Fruit fly (Drosophila melanogaster) whole organism, adult: ENCODE results near the gene CG4328.
A peak's percentile ranks its signal among the peaks of the same experiment; 100 is the strongest.

Experiments used
- CG11617 ChIP-seq: fragments of 200-800 bp; sonication (Bioruptor generic); optimal IDR thresholded peaks from 2 replicates; lab custom pipeline; 2017; ENCODE audit warnings: mild to moderate bottlenecking, missing biosample characterization, missing genetic modification reagents, missing genetic modification characterization
- CG12768 ChIP-seq: fragments of 200-800 bp; sonication (Bioruptor generic); optimal IDR thresholded peaks from 2 replicates; lab custom pipeline; 2017; ENCODE audit warnings: missing biosample characterization, missing genetic modification characterization, mild to moderate bottlenecking, moderate library complexity, missing genetic modification reagents
- CG14711 ChIP-seq: fragments of 200-800 bp; sonication (Bioruptor generic); optimal IDR thresholded peaks from 2 replicates; lab custom pipeline; 2018; ENCODE audit warnings: missing biosample characterization, mild to moderate bottlenecking, missing genetic modification characterization, moderate library complexity
- CG1620 ChIP-seq: fragments of 200-800 bp; sonication (Bioruptor generic); optimal IDR thresholded peaks from 2 replicates; lab custom pipeline; 2016; ENCODE audit warnings: missing biosample characterization, missing genetic modification characterization
- CG33017 ChIP-seq: fragments of 200-800 bp; sonication (Bioruptor generic); optimal IDR thresholded peaks from 2 replicates; lab custom pipeline; 2018; ENCODE audit warnings: missing biosample characterization, mild to moderate bottlenecking, missing genetic modification characterization, moderate library complexity
- CG5204 ChIP-seq: fragments of 200-800 bp; sonication (Bioruptor generic); optimal IDR thresholded peaks from 2 replicates; lab custom pipeline; 2016; ENCODE audit warnings: missing biosample characterization, missing genetic modification characterization
- CG7045 ChIP-seq: fragments of 200-800 bp; sonication (Bioruptor generic); optimal IDR thresholded peaks from 2 replicates; lab custom pipeline; 2017; ENCODE audit warnings: missing biosample characterization, mild to moderate bottlenecking, missing genetic modification characterization
- CG7101 ChIP-seq: fragments of 200-800 bp; sonication (Bioruptor generic); optimal IDR thresholded peaks from 2 replicates; lab custom pipeline; 2018; ENCODE audit warnings: missing biosample characterization, mild to moderate bottlenecking, missing genetic modification characterization, moderate library complexity
- Clk ChIP-seq: fragments of 200-800 bp; sonication (Bioruptor generic); optimal IDR thresholded peaks from 2 replicates; lab custom pipeline; 2017; ENCODE audit warnings: missing biosample characterization, missing genetic modification characterization
- Crg-1 ChIP-seq: fragments of 200-800 bp; sonication (Bioruptor generic); optimal IDR thresholded peaks from 2 replicates; lab custom pipeline; 2016; ENCODE audit warnings: missing biosample characterization, missing genetic modification characterization
- Hr96 ChIP-seq: fragments of 200-800 bp; sonication (Bioruptor generic); optimal IDR thresholded peaks from 2 replicates; lab custom pipeline; 2016; ENCODE audit warnings: missing biosample characterization, missing genetic modification characterization
- Mnt ChIP-seq: fragments of 200-800 bp; sonication (Bioruptor generic); optimal IDR thresholded peaks from 2 replicates; lab custom pipeline; 2016; ENCODE audit warnings: missing biosample characterization, mild to moderate bottlenecking, missing genetic modification characterization
- bab1 ChIP-seq: fragments of 200-800 bp; sonication (Bioruptor generic); optimal IDR thresholded peaks from 3 replicates; lab custom pipeline; 2019; ENCODE audit warnings: missing biosample characterization, mild to moderate bottlenecking, missing genetic modification characterization, moderate library complexity
- cic ChIP-seq: fragments of 200-800 bp; sonication (Bioruptor generic); optimal IDR thresholded peaks from 2 replicates; lab custom pipeline; 2017; ENCODE audit warnings: missing biosample characterization, mild to moderate bottlenecking, missing genetic modification characterization, moderate library complexity
- cnc ChIP-seq, 2 experiments: fragments of >200 bp; optimal IDR thresholded peaks; 2 replicates each; lab custom pipeline; 2017
- kay ChIP-seq: fragments of 200-800 bp; sonication (Bioruptor generic); peaks from one replicate; lab custom pipeline; 2016; ENCODE audit warnings: missing biosample characterization, missing genetic modification characterization, borderline replicate concordance
- ovo ChIP-seq: fragments of 200-800 bp; sonication (Bioruptor generic); optimal IDR thresholded peaks from 2 replicates; lab custom pipeline; 2016; ENCODE audit warnings: missing biosample characterization, missing genetic modification characterization
- pad ChIP-seq: fragments of 200-800 bp; sonication (Bioruptor generic); optimal IDR thresholded peaks from 3 replicates; lab custom pipeline; 2017; ENCODE audit warnings: missing biosample characterization, missing genetic modification characterization, mild to moderate bottlenecking, moderate library complexity, missing genetic modification reagents
- tj ChIP-seq: fragments of 200-800 bp; sonication (Bioruptor generic); optimal IDR thresholded peaks from 3 replicates; lab custom pipeline; 2017; ENCODE audit warnings: missing biosample characterization, mild to moderate bottlenecking, missing genetic modification characterization, moderate library complexity
- toe ChIP-seq: fragments of 200-800 bp; sonication (Bioruptor generic); optimal IDR thresholded peaks from 2 replicates; lab custom pipeline; 2016; ENCODE audit warnings: missing biosample characterization, missing genetic modification characterization

CG4328 gene

DNA sequence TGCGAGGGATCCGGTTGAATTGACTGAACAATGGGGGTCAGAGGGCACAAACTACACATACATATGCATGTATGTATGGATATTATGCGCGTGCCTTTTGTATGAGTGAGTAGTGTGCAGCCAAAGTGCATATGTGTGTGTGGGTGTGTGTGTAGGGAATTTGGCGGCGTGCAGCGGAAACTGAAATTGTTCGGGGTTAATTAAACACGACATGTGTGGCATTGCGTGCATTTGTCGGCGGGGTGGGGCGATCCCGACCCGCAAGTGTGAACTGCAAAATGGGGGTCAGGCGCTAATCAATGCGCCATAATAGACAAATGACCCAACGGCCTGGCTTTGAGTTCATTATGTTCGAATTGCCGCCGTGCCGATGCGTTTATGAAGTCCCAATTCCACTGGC lies 2.2 kb upstream of the CG4328 start:
- TF ChIP-seq CG7045 (GFP tag; lab: Kevin White, UChicago), result no peak

DNA sequence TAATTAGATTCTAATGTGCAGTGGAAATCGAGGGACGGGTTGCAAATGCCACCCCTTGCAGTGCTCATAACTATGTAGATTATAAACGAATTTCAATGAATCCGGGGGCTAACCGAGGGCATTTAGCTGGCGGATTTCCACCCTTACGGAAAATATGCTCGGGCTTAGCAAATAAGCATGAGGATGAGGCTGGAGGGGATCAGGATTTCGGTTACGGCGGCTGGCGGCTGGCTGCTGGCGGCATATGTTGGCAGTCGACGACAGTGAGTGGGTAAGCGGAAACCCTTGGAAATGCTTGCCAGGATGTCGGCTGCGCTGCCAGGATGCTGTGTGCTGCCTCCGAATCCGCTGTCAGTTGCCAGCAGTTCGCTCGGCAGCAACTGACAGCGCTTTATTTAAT lies 1.3 kb downstream of the CG4328 start:
- TF ChIP-seq CG7101 (tag; lab: Kevin White, UChicago) (no peak), Mnt (no peak), Crg-1 (GFP tag; lab: Kevin White, UChicago) (no peak), cnc (optimal IDR thresholded peaks at IDR 0.05; lab: Kevin White, UChicago) (no peak), Hr96 (GFP tag; lab: Kevin White, UChicago) (no peak), bab1 (GFP tag; lab: Kevin White, UChicago) (no peak), CG14711 (tag; lab: Kevin White, UChicago) (no peak), CG33017 (tag; lab: Kevin White, UChicago) (no peak), Clk (no peak), tj (no peak)

DNA sequence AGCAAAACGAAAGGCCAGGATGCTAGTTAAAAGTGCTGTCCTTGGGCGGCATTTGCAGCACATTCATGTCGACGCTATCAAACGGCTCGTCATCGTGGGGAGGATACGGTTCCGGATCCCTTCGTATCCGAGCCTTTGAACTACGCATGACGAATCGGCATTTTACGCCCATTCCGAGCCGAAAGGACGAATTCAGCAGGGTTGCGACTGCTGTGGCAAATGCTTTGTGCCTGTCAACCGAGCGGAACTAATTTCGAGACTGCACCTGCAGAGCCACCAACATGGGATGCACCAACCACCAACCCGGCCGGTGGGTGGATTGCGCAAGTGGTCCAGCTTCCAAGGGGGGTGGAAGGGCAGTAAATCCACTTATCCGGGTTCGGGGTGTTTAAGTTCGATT lies 5.4 kb downstream of the CG4328 start:
- TF ChIP-seq Hr96 (GFP tag; lab: Kevin White, UChicago), result no peak
- TF ChIP-seq toe (GFP tag; lab: Kevin White, UChicago), result no peak
- TF ChIP-seq bab1 (GFP tag; lab: Kevin White, UChicago), result no peak
- TF ChIP-seq cnc (optimal IDR thresholded peaks at IDR 0.05; lab: Kevin White, UChicago), result no peak
- TF ChIP-seq CG7045 (GFP tag; lab: Kevin White, UChicago), result no peak
- TF ChIP-seq kay (GFP tag; lab: Kevin White, UChicago), result no peak
- no peak for TF ChIP-seq tj

DNA sequence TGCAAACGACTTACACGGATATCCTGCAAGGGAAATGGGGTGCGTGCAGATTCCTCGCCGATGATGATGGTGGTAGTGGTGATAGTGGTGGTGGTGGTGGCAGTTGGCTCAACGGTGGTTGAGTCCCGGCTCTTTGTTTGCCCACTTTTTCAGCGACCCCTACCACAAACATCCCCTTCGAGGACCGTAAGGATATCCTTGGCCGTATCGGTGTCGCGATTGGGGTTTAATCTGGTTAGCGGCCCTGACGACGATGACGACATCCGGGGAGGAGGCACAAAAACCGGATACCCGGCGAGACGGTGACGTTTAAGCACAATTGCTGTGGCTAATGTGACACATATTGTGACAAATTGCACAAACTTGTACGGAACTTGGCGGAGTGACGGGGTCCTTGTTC lies 6.3 kb downstream of the CG4328 start:
- TF ChIP-seq toe (GFP tag; lab: Kevin White, UChicago), result no peak
- TF ChIP-seq cnc (optimal IDR thresholded peaks at IDR 0.05; lab: Kevin White, UChicago), result no peak
- TF ChIP-seq cic (GFP tag; lab: Kevin White, UChicago), result no peak
- no peak for TF ChIP-seq Mnt
- no peak for TF ChIP-seq Hr96 (GFP tag; lab: Kevin White, UChicago)
- TF ChIP-seq Crg-1 (GFP tag; lab: Kevin White, UChicago), result no peak
- no peak for TF ChIP-seq CG14711 (tag; lab: Kevin White, UChicago)
- TF ChIP-seq Clk, result no peak
- no peak for TF ChIP-seq tj
- TF ChIP-seq CG1620 (GFP tag; lab: Kevin White, UChicago), result no peak
- no peak for TF ChIP-seq CG33017 (tag; lab: Kevin White, UChicago)

DNA sequence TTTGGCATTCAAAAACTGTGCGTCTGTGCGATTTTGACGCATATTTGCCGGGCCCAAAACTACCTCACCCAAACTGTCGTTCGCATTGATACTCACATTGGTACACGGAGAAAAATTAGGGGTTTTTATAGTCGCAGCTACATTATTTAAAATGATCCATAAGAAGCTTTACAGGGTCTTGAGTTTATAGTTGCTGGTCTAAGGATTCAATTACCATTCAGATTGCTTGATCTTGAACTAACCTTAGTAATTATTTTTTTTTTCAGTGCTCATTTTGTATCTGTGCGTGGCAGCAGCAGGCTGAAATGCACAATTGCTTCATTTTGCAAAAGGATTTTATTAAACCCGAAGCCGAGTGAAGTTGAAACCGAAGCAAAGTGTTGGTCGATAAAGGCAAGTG lies 8.6 kb downstream of the CG4328 start:
- no peak for TF ChIP-seq Hr96 (GFP tag; lab: Kevin White, UChicago)
- no peak for TF ChIP-seq pad (GFP tag; lab: Kevin White, UChicago)
- TF ChIP-seq bab1 (GFP tag; lab: Kevin White, UChicago), result no peak
- TF ChIP-seq Clk, result no peak
- TF ChIP-seq Mnt, result no peak
- TF ChIP-seq CG11617, result no peak
- TF ChIP-seq ovo (GFP tag; lab: Kevin White, UChicago), result no peak
- TF ChIP-seq tj, result no peak
- TF ChIP-seq CG7101 (tag; lab: Kevin White, UChicago), result no peak
- TF ChIP-seq CG12768, result no peak
- no peak for TF ChIP-seq Crg-1 (GFP tag; lab: Kevin White, UChicago)
- TF ChIP-seq cic (GFP tag; lab: Kevin White, UChicago), result no peak
- no peak for TF ChIP-seq CG7045 (GFP tag; lab: Kevin White, UChicago)
- TF ChIP-seq CG33017 (tag; lab: Kevin White, UChicago), result no peak
- TF ChIP-seq CG5204 (GFP tag; lab: Kevin White, UChicago), result no peak
- no peak for TF ChIP-seq kay (GFP tag; lab: Kevin White, UChicago)
- TF ChIP-seq CG1620 (GFP tag; lab: Kevin White, UChicago), result no peak
- TF ChIP-seq toe (GFP tag; lab: Kevin White, UChicago), result no peak
- TF ChIP-seq CG14711 (tag; lab: Kevin White, UChicago), result no peak

DNA sequence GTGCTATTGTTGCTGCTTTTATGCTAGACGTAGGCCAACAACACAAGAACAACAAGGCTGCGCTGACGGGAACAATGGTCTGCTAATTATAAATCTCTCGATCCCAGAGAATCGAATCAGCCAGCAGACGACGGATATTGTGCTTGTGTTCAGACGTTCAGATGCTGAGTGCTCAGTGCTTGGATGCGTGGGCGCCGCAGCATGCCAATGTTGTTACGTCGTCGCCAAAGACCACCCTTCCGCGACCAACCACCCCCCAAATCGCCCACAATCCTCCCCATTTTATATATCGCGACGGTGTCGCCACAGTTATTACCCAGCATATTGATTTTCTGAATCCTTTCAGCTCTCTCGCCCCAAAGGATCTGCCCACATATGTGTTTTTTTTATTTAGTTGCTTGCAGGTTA lies 18.0 kb downstream of the CG4328 start:
- TF ChIP-seq pad (GFP tag; lab: Kevin White, UChicago), result no peak
- no peak for TF ChIP-seq cnc (optimal IDR thresholded peaks at IDR 0.05; lab: Kevin White, UChicago)
- TF ChIP-seq bab1 (GFP tag; lab: Kevin White, UChicago), result no peak

DNA sequence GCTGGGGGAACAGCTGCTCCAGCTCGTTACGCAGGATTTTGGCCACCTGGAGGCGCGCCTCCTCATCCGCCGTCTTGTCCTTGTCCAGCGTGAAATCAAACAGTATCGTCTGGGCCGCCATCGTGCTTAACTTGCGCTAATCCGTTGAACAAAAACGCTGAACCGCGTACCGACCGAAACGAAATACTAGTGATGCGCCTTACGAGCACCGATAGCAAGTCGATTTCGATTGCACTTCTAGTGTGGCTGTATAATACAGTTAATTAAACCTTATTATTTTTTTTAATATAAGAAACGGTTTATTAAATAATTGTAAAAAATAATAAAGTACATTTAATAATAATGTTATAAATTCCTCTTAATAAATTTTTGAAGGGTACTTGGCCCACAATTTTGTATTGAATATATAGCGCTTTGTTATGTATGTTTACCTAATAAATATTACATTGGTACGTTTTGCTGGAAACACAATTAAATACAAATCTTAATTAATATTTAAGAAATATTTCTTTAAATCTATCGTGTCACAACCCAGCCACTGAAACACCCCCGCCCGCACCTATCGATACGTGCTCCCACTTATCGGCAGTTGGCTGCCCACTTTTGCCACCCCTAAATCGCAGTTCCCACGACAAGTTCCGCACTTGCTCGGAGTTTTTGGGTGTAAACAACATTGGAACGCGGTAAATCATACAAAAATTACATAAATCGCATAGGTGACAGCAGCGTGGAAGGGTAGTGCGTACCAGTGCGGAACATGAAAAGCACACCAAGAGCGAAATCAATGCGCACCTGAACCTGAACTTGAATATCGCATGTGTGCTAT lies 18.7 kb downstream of the CG4328 start, which contains the start of the genes Sms and INPP5E:
Gene Sms (minus strand): TSS at position 198 of the 826 bp plus-strand sequence.
Gene INPP5E (plus strand): TSS at position 602 of the 826 bp plus-strand sequence.
- TF ChIP-seq kay (GFP tag; lab: Kevin White, UChicago), result no peak
- no peak for TF ChIP-seq CG12768
- TF ChIP-seq ovo (GFP tag; lab: Kevin White, UChicago), result peak; percentile 32
- TF ChIP-seq CG7045 (GFP tag; lab: Kevin White, UChicago), result peak; percentile 44
- TF ChIP-seq CG7101 (tag; lab: Kevin White, UChicago), result peak; percentile 33
- peak; percentile 23 for TF ChIP-seq Mnt
- no peak for TF ChIP-seq Clk
- TF ChIP-seq cnc (optimal IDR thresholded peaks at IDR 0.05; lab: Kevin White, UChicago), result no peak
- TF ChIP-seq CG1620 (GFP tag; lab: Kevin White, UChicago), result peak; percentile 49
- peak; percentile 52 for TF ChIP-seq bab1 (GFP tag; lab: Kevin White, UChicago)
- peak; percentile 18 for TF ChIP-seq pad (GFP tag; lab: Kevin White, UChicago)
- no peak for TF ChIP-seq Crg-1 (GFP tag; lab: Kevin White, UChicago)
- TF ChIP-seq toe (GFP tag; lab: Kevin White, UChicago), result peak; percentile 6
- TF ChIP-seq tj, result peak; percentile 18
- TF ChIP-seq Hr96 (GFP tag; lab: Kevin White, UChicago), result peak; percentile 20
- peak; percentile 65 for TF ChIP-seq CG11617
- TF ChIP-seq CG5204 (GFP tag; lab: Kevin White, UChicago), result peak; percentile 20
- TF ChIP-seq CG14711 (tag; lab: Kevin White, UChicago), result peak; percentile 68
- no peak for TF ChIP-seq CG33017 (tag; lab: Kevin White, UChicago)
- no peak for TF ChIP-seq cic (GFP tag; lab: Kevin White, UChicago)
